Worm (Caenorhabditis elegans): ENCODE results near the gene pnk-4.
A peak's percentile ranks its signal among the peaks of the same experiment; 100 is the strongest.

Gene pnk-4

DNA sequence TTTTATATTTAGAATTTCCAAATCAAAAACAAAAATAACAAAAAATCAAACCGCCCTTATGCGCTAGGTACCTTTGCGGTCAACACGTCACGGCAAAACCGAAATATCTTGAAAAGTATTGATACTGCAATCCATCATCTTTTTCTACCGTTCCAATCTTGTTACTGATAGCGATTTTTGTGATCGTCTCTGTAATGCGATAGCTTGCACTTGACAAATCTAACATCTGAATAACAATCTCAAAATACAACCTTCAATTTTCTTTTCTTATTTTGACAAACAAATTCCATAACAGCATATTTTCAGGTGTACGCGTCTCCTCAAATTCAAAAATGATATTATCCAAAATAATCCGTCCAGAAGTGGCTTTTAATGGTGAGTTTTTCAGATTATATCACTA is 46.3 kb downstream of the pnk-4 start, which contains the start of gene tbc-7:
Gene tbc-7 (plus strand): TSS at position 301 of the 400 bp plus-strand sequence.
- TF ChIP-seq isw-1 (GFP tag; IDR thresholded peaks at IDR 0.05) (no peak), nhr-20 (tag; optimal IDR thresholded peaks at IDR 0.05) (no peak), egl-27 (tag; optimal IDR thresholded peaks at IDR 0.05) (no peak), snu-23 (GFP tag; optimal IDR thresholded peaks at IDR 0.05) (no peak), snpc-4 (tag; optimal IDR thresholded peaks at IDR 0.05) (no peak), tlp-1 (tag; optimal IDR thresholded peaks at IDR 0.05) (no peak), hpl-2 (GFP tag; optimal IDR thresholded peaks at IDR 0.05) (no peak), dsc-1 (tag; optimal IDR thresholded peaks at IDR 0.05) (no peak), lin-35 (GFP tag; optimal IDR thresholded peaks at IDR 0.05) (no peak), unc-86 (tag; optimal IDR thresholded peaks at IDR 0.05) (no peak), nhr-77 (tag; optimal IDR thresholded peaks at IDR 0.05) (no peak)

ce11 chrX:5135548-5135947 is 47.9 kb downstream of the pnk-4 start:
- peak; percentile 19 for TF ChIP-seq tbx-2 (tag; optimal IDR thresholded peaks at IDR 0.05)
- TF ChIP-seq C16A3.4 (tag; optimal IDR thresholded peaks at IDR 0.05): no peak
- no peak for TF ChIP-seq hlh-17 (GFP tag; optimal IDR thresholded peaks at IDR 0.05; ENCODE audit: borderline replicate concordance)
- no peak for TF ChIP-seq hpl-2 (GFP tag; optimal IDR thresholded peaks at IDR 0.05)
- TF ChIP-seq tlp-1 (tag; optimal IDR thresholded peaks at IDR 0.05): no peak
- TF ChIP-seq pag-3 (tag; optimal IDR thresholded peaks at IDR 0.05; ENCODE audit: borderline replicate concordance, insufficient read depth): no peak
- no peak for TF ChIP-seq mab-9 (GFP tag; IDR thresholded peaks at IDR 0.05)
- TF ChIP-seq mef-2 (tag; optimal IDR thresholded peaks at IDR 0.05): no peak
- peak; percentile 39 for TF ChIP-seq nhr-71 (tag; optimal IDR thresholded peaks at IDR 0.05)
- TF ChIP-seq dsc-1 (tag; optimal IDR thresholded peaks at IDR 0.05): no peak
- no peak for TF ChIP-seq ceh-8 (GFP tag; optimal IDR thresholded peaks at IDR 0.05)
- 0 out of 2 replicates have a peak, but pooled peaks have one; percentile 15 for TF ChIP-seq grh-1 (GFP tag; IDR thresholded peaks at IDR 0.05)
- no peak for TF ChIP-seq Y116A8C.19 (tag; optimal IDR thresholded peaks at IDR 0.05; ENCODE audit: borderline replicate concordance)
- TF ChIP-seq nhr-19 (GFP tag; conservative IDR thresholded peaks at IDR 0.05): peak; percentile 19
- no peak for TF ChIP-seq unc-62 (GFP tag; optimal IDR thresholded peaks at IDR 0.05)
- TF ChIP-seq elt-2 (tag; optimal IDR thresholded peaks at IDR 0.05): no peak
- no peak for TF ChIP-seq ces-1 (GFP tag; optimal IDR thresholded peaks at IDR 0.05)
- peak; percentile 24 for TF ChIP-seq unc-130 (tag; optimal IDR thresholded peaks at IDR 0.05)
- no peak for TF ChIP-seq dpl-1 (GFP tag; optimal IDR thresholded peaks at IDR 0.05)
- no peak for TF ChIP-seq lin-15B (tag; optimal IDR thresholded peaks at IDR 0.05)
- TF ChIP-seq xbp-1 (tag; optimal IDR thresholded peaks at IDR 0.05): no peak
- no peak for TF ChIP-seq jun-1 (tag; optimal IDR thresholded peaks at IDR 0.05)
- peak; percentile 80 for TF ChIP-seq nhr-20 (tag; optimal IDR thresholded peaks at IDR 0.05)
- no peak for TF ChIP-seq F16B12.6 (tag; optimal IDR thresholded peaks at IDR 0.05)
- TF ChIP-seq ztf-4 (tag; optimal IDR thresholded peaks at IDR 0.05): no peak
- TF ChIP-seq snpc-4 (tag; optimal IDR thresholded peaks at IDR 0.05): no peak
- no peak for TF ChIP-seq lir-3 (tag; optimal IDR thresholded peaks at IDR 0.05; ENCODE audit: poor library complexity)
- TF ChIP-seq swsn-7 (tag; optimal IDR thresholded peaks at IDR 0.05): no peak
- TF ChIP-seq nhr-28 (tag; optimal IDR thresholded peaks at IDR 0.05): no peak
- no peak for TF ChIP-seq skn-1 (tag; optimal IDR thresholded peaks at IDR 0.05)
- TF ChIP-seq aly-2 (tag; optimal IDR thresholded peaks at IDR 0.05): no peak
- TF ChIP-seq fos-1 (tag; optimal IDR thresholded peaks at IDR 0.05): no peak
- TF ChIP-seq pqm-1 (tag; optimal IDR thresholded peaks at IDR 0.05): no peak
- TF ChIP-seq pax-3 (tag; optimal IDR thresholded peaks at IDR 0.05): no peak
- no peak for TF ChIP-seq C04F5.9 (tag; optimal IDR thresholded peaks at IDR 0.05)
- no peak for TF ChIP-seq sox-4 (tag; optimal IDR thresholded peaks at IDR 0.05)
- TF ChIP-seq ets-5 (GFP tag; IDR thresholded peaks at IDR 0.05): no peak
- TF ChIP-seq blmp-1 (tag; optimal IDR thresholded peaks at IDR 0.05): peak; percentile 45
- TF ChIP-seq efl-1 (optimal IDR thresholded peaks at IDR 0.05): no peak
- TF ChIP-seq efl-1 (GFP tag; optimal IDR thresholded peaks at IDR 0.05 in 1 of 2): no peak
- peak in 1 of 2 experiments; percentile 15 for TF ChIP-seq mdl-1 (tag; optimal IDR thresholded peaks at IDR 0.05)
- no peak for TF ChIP-seq ceh-88 (GFP tag; IDR thresholded peaks at IDR 0.05)
- no peak for TF ChIP-seq nhr-12 (tag; optimal IDR thresholded peaks at IDR 0.05)
- TF ChIP-seq fkh-4 (tag; optimal IDR thresholded peaks at IDR 0.05; ENCODE audit: borderline replicate concordance): no peak
- TF ChIP-seq lsy-2 (tag; optimal IDR thresholded peaks at IDR 0.05): no peak
- no peak for TF ChIP-seq unc-30 (tag; optimal IDR thresholded peaks at IDR 0.05)

Data from whole organism, L1 larva.